Fruit fly (Drosophila melanogaster) whole organism, embryonic: Measurements from ENCODE around the gene CG4393.

Experiments
- Bgb ChIP-seq: fragments of 200-800 bp; sonication (Bioruptor generic); IDR thresholded peaks from 2 replicates; pipeline ENCODE4 v1.3.6; 2022; ENCODE audit warnings: missing biosample characterization, missing genetic modification characterization; ENCODE audit not compliant: partially characterized antibody
- Bteb2 ChIP-seq: fragments of 200-800 bp; sonication (Bioruptor generic); optimal IDR thresholded peaks from 2 replicates; lab custom pipeline; 2016; ENCODE audit warnings: missing biosample characterization, missing genetic modification characterization
- CG11093 ChIP-seq: fragments of 200-800 bp; sonication (Bioruptor generic); IDR thresholded peaks from 3 replicates; pipeline ENCODE4 v1.3.6; 2022; ENCODE audit warnings: missing biosample characterization, missing genetic modification characterization
- CG11696 ChIP-seq: fragments of 200-800 bp; sonication (Bioruptor generic); IDR thresholded peaks from 2 replicates; pipeline ENCODE4 v1.3.6; 2022; ENCODE audit warnings: missing biosample characterization, missing genetic modification characterization
- CG12744 ChIP-seq: fragments of 200-800 bp; sonication (Bioruptor generic); optimal IDR thresholded peaks from 2 replicates; lab custom pipeline; 2016; ENCODE audit warnings: missing biosample characterization, missing genetic modification characterization
- CG13296 ChIP-seq: fragments of 200-800 bp; sonication (Bioruptor generic); optimal IDR thresholded peaks from 3 replicates; lab custom pipeline; 2018; ENCODE audit warnings: missing biosample characterization, mild to moderate bottlenecking, missing genetic modification characterization
- CG13624 ChIP-seq: fragments of 200-800 bp; sonication (Bioruptor generic); optimal IDR thresholded peaks from 2 replicates; lab custom pipeline; 2016; ENCODE audit warnings: missing biosample characterization, missing genetic modification characterization
- CG13775 ChIP-seq: fragments of 200-800 bp; sonication (Bioruptor generic); optimal IDR thresholded peaks from 3 replicates; lab custom pipeline; 2017; ENCODE audit warnings: missing biosample characterization, mild to moderate bottlenecking, missing genetic modification characterization
- CG15601 ChIP-seq: fragments of 200-800 bp; sonication (Bioruptor generic); optimal IDR thresholded peaks from 3 replicates; lab custom pipeline; 2019; ENCODE audit warnings: missing biosample characterization, mild to moderate bottlenecking, missing genetic modification characterization, moderate library complexity
- CG16815 ChIP-seq: fragments of 200-800 bp; sonication (Bioruptor generic); optimal IDR thresholded peaks from 3 replicates; lab custom pipeline; 2017; ENCODE audit warnings: missing biosample characterization, mild to moderate bottlenecking, missing genetic modification characterization
- CG17328 ChIP-seq: fragments of 200-800 bp; sonication (Bioruptor generic); IDR thresholded peaks from 2 replicates; pipeline ENCODE4 v1.3.6; 2022; ENCODE audit warnings: missing biosample characterization, missing genetic modification characterization
- CG17568 ChIP-seq: fragments of 200-800 bp; sonication (Bioruptor generic); optimal IDR thresholded peaks from 2 replicates; lab custom pipeline; 2018; ENCODE audit warnings: missing biosample characterization, mild to moderate bottlenecking, missing genetic modification characterization, moderate library complexity
- CG18764 ChIP-seq: fragments of 200-800 bp; sonication (Bioruptor generic); optimal IDR thresholded peaks from 3 replicates; lab custom pipeline; 2016; ENCODE audit warnings: missing biosample characterization, missing genetic modification characterization
- CG2202 ChIP-seq: fragments of 200-800 bp; sonication (Bioruptor generic); optimal IDR thresholded peaks from 2 replicates; lab custom pipeline; 2018; ENCODE audit warnings: missing biosample characterization, mild to moderate bottlenecking, missing genetic modification characterization
- CG30431 ChIP-seq: fragments of 200-800 bp; sonication (Bioruptor generic); optimal IDR thresholded peaks from 2 replicates; lab custom pipeline; 2017; ENCODE audit warnings: missing biosample characterization, missing genetic modification characterization
- CG31441 ChIP-seq: fragments of 200-800 bp; sonication (Bioruptor generic); IDR thresholded peaks from 2 replicates; pipeline ENCODE4 v1.3.6; 2022; ENCODE audit warnings: missing biosample characterization, missing genetic modification characterization
- CG34224 ChIP-seq: fragments of 200-800 bp; sonication (Bioruptor generic); IDR thresholded peaks from 3 replicates; pipeline ENCODE4 v1.3.6; 2022; ENCODE audit warnings: missing biosample characterization, missing genetic modification characterization; ENCODE audit not compliant: partially characterized antibody
- CG3838 ChIP-seq: fragments of 200-800 bp; sonication (Bioruptor generic); optimal IDR thresholded peaks from 3 replicates; lab custom pipeline; 2016; ENCODE audit warnings: missing biosample characterization, missing genetic modification characterization
- CG43689 ChIP-seq: fragments of 200-800 bp; sonication (Bioruptor generic); IDR thresholded peaks from 2 replicates; pipeline ENCODE4 v1.3.6; 2022; ENCODE audit warnings: missing biosample characterization, missing genetic modification characterization
- CG7372 ChIP-seq: fragments of 200-800 bp; sonication (Bioruptor generic); IDR thresholded peaks from 2 replicates; pipeline ENCODE4 v1.3.6; 2022; ENCODE audit warnings: missing biosample characterization, missing genetic modification characterization
- CG7839 ChIP-seq: fragments of 200-800 bp; sonication (Bioruptor generic); optimal IDR thresholded peaks from 3 replicates; lab custom pipeline; 2018; ENCODE audit warnings: missing biosample characterization, mild to moderate bottlenecking, missing genetic modification characterization, moderate library complexity
- CG9215 ChIP-seq: fragments of 200-800 bp; sonication (Bioruptor generic); IDR thresholded peaks from 2 replicates; pipeline ENCODE4 v1.3.6; 2022; ENCODE audit warnings: missing biosample characterization, missing genetic modification characterization
- CG9876 ChIP-seq: fragments of 200-800 bp; sonication (Bioruptor generic); optimal IDR thresholded peaks from 2 replicates; lab custom pipeline; 2016; ENCODE audit warnings: missing biosample characterization, missing genetic modification characterization
- CTCF ChIP-seq: fragments of 200-800 bp; sonication (Bioruptor generic); optimal IDR thresholded peaks from 2 replicates; lab custom pipeline; 2017; ENCODE audit warnings: missing biosample characterization, mild to moderate bottlenecking, missing genetic modification characterization, moderate library complexity
- E2f1 ChIP-seq: fragments of 200-800 bp; sonication (Bioruptor generic); IDR thresholded peaks from 2 replicates; pipeline ENCODE4 v1.3.6; 2022; ENCODE audit warnings: missing biosample characterization, missing genetic modification characterization
- ERR ChIP-seq: fragments of 200-800 bp; sonication (Bioruptor generic); optimal IDR thresholded peaks from 2 replicates; lab custom pipeline; 2016; ENCODE audit warnings: missing biosample characterization, missing genetic modification characterization
- HHEX ChIP-seq: fragments of 200-800 bp; sonication (Bioruptor generic); optimal IDR thresholded peaks from 3 replicates; lab custom pipeline; 2017; ENCODE audit warnings: missing biosample characterization, mild to moderate bottlenecking, missing genetic modification characterization, missing genetic modification reagents
- Hr78 ChIP-seq, 2 experiments: fragments of 200-800 bp in 1 of 2; fragments of >200 bp in 1 of 2; sonication (Bioruptor generic) in 1 of 2; optimal IDR thresholded peaks; 2 replicates each; lab custom pipeline; 2017 to 2019; ENCODE audit warnings: missing biosample characterization in 2 of 2, missing genetic modification characterization in 2 of 2, mild to moderate bottlenecking in 1 of 2, moderate library complexity in 1 of 2
- Mad ChIP-seq: fragments of 200-800 bp; sonication (Bioruptor generic); optimal IDR thresholded peaks from 2 replicates; lab custom pipeline; 2016; ENCODE audit warnings: missing biosample characterization, missing genetic modification characterization
- Meics ChIP-seq: fragments of 200-800 bp; sonication (Bioruptor generic); optimal IDR thresholded peaks from 2 replicates; lab custom pipeline; 2017; ENCODE audit warnings: missing biosample characterization, mild to moderate bottlenecking, missing genetic modification characterization
- NK7.1 ChIP-seq: fragments of 200-800 bp; sonication (Bioruptor generic); optimal IDR thresholded peaks from 3 replicates; lab custom pipeline; 2016; ENCODE audit warnings: missing biosample characterization, missing genetic modification characterization
- PHDP ChIP-seq: fragments of 200-800 bp; sonication (Bioruptor generic); optimal IDR thresholded peaks from 3 replicates; lab custom pipeline; 2018; ENCODE audit warnings: missing biosample characterization, mild to moderate bottlenecking, missing genetic modification characterization, moderate library complexity
- Scr ChIP-seq: fragments of 200-800 bp; sonication (Bioruptor generic); IDR thresholded peaks from 2 replicates; pipeline ENCODE4 v1.3.6; 2022; ENCODE audit warnings: missing biosample characterization, missing genetic modification characterization; ENCODE audit not compliant: partially characterized antibody
- Sin3A ChIP-seq: fragments of >200 bp; optimal IDR thresholded peaks from 2 replicates; lab custom pipeline; 2018
- Sry-δ ChIP-seq: fragments of 200-800 bp; sonication (Bioruptor generic); optimal IDR thresholded peaks from 2 replicates; lab custom pipeline; 2016; ENCODE audit warnings: missing biosample characterization, missing genetic modification characterization
- Xbp1 ChIP-seq: fragments of 200-800 bp; sonication (Bioruptor generic); optimal IDR thresholded peaks from 3 replicates; lab custom pipeline; 2016; ENCODE audit warnings: missing biosample characterization, mild to moderate bottlenecking, missing genetic modification characterization
- abd-A ChIP-seq: fragments of 200-800 bp; sonication (Bioruptor generic); optimal IDR thresholded peaks from 3 replicates; lab custom pipeline; 2019; ENCODE audit warnings: missing biosample characterization, mild to moderate bottlenecking, missing genetic modification characterization, moderate library complexity
- ato ChIP-seq: fragments of 200-800 bp; sonication (Bioruptor generic); IDR thresholded peaks from 2 replicates; pipeline ENCODE4 v1.3.6; 2022; ENCODE audit warnings: missing biosample characterization, missing genetic modification characterization; ENCODE audit not compliant: partially characterized antibody
- emc ChIP-seq: fragments of 200-800 bp; sonication (Bioruptor generic); optimal IDR thresholded peaks from 2 replicates; lab custom pipeline; 2016; ENCODE audit warnings: missing biosample characterization, missing genetic modification characterization
- ken ChIP-seq: fragments of 200-800 bp; sonication (Bioruptor generic); IDR thresholded peaks from 3 replicates; pipeline ENCODE4 v1.3.6; 2022; ENCODE audit warnings: missing biosample characterization, missing genetic modification characterization
- kni ChIP-seq: fragments of 200-800 bp; sonication (Bioruptor generic); optimal IDR thresholded peaks from 3 replicates; lab custom pipeline; 2017; ENCODE audit warnings: mild to moderate bottlenecking, missing biosample characterization, missing genetic modification reagents, missing genetic modification characterization
- oc ChIP-seq: fragments of 200-800 bp; sonication (Bioruptor generic); optimal IDR thresholded peaks from 2 replicates; lab custom pipeline; 2018; ENCODE audit warnings: missing biosample characterization, mild to moderate bottlenecking, missing genetic modification characterization, moderate library complexity
- otp ChIP-seq: fragments of 200-800 bp; sonication (Bioruptor generic); IDR thresholded peaks from 3 replicates; pipeline ENCODE4, ENCODE4 v1.3.6; 2022; ENCODE audit warnings: missing biosample characterization, missing genetic modification characterization
- pum ChIP-seq: fragments of 200-800 bp; sonication (Bioruptor generic); optimal IDR thresholded peaks from 2 replicates; lab custom pipeline; 2016; ENCODE audit warnings: missing biosample characterization, missing genetic modification characterization
- seq ChIP-seq: fragments of 200-800 bp; sonication (Bioruptor generic); IDR thresholded peaks from 2 replicates; pipeline ENCODE4 v1.3.6; 2022; ENCODE audit warnings: missing biosample characterization, missing genetic modification characterization
- slbo ChIP-seq: fragments of 200-800 bp; sonication (Bioruptor generic); IDR thresholded peaks from 2 replicates; pipeline ENCODE4 v1.3.6; 2022; ENCODE audit warnings: missing biosample characterization, missing genetic modification characterization
- trem ChIP-seq: fragments of 200-800 bp; optimal IDR thresholded peaks from 3 replicates; lab custom pipeline; 2019; ENCODE audit warnings: missing biosample characterization, mild to moderate bottlenecking, missing genetic modification characterization, moderate library complexity
- trh ChIP-seq: fragments of 200-800 bp; sonication (Bioruptor generic); optimal IDR thresholded peaks from 2 replicates; lab custom pipeline; 2016; ENCODE audit warnings: missing biosample characterization, missing genetic modification characterization
- tx ChIP-seq: fragments of 200-800 bp; sonication (Bioruptor generic); optimal IDR thresholded peaks from 2 replicates; lab custom pipeline; 2016; ENCODE audit warnings: missing biosample characterization, missing genetic modification characterization
- wek ChIP-seq: fragments of 200-800 bp; sonication (Bioruptor generic); optimal IDR thresholded peaks from 3 replicates; lab custom pipeline; 2018; ENCODE audit warnings: missing biosample characterization, mild to moderate bottlenecking, missing genetic modification characterization, moderate library complexity
- zfh1 ChIP-seq: fragments of 200-800 bp; sonication (Bioruptor generic); IDR thresholded peaks from 3 replicates; pipeline ENCODE4 v1.3.6; 2022; ENCODE audit warnings: missing biosample characterization, missing genetic modification characterization

The CG4393 gene

dm6 chr3R:23332535-23333333 is 51.8 kb downstream of the CG4393 start (continued):
- TF ChIP-seq CG11696 (GFP tag; lab: Robert Waterston, UW) (no peak), Hr78 (GFP tag; optimal IDR thresholded peaks at IDR 0.05; lab: Kevin White, UChicago) (no peak), trh (GFP tag; lab: Kevin White, UChicago) (no peak), trem (tag; lab: Kevin White, UChicago) (peak; percentile 50), tx (GFP tag; lab: Kevin White, UChicago) (peak; percentile 41), ERR (GFP tag; lab: Kevin White, UChicago) (no peak), seq (GFP tag; lab: Robert Waterston, UW) (peak; percentile 42; the same call in 1 of the 2 replicates), otp (0 out of 3 replicates have a peak, but pooled peaks have one; percentile 28), CTCF (no peak), CG34224 (GFP tag; lab: Robert Waterston, UW) (no peak), CG13775 (GFP tag; lab: Kevin White, UChicago) (peak; percentile 49), emc (GFP tag; lab: Kevin White, UChicago) (peak; percentile 14), ken (GFP tag; lab: Robert Waterston, UW) (no peak), abd-A (tag; lab: Kevin White, UChicago) (no peak), CG13296 (GFP tag; lab: Kevin White, UChicago) (peak; percentile 0), Xbp1 (GFP tag; lab: Kevin White, UChicago) (peak; percentile 50), CG17568 (GFP tag; lab: Kevin White, UChicago) (no peak), CG31441 (peak; percentile 77), oc (tag; lab: Kevin White, UChicago) (no peak), NK7.1 (GFP tag; lab: Kevin White, UChicago) (no peak), Bgb (GFP tag; lab: Robert Waterston, UW) (no peak), Sin3A (lab: Kevin White, UChicago) (no peak), CG3838 (no peak), Mad (GFP tag; lab: Kevin White, UChicago) (no peak), CG15601 (tag; lab: Kevin White, UChicago) (peak; percentile 62), CG17328 (GFP tag; lab: Robert Waterston, UW) (no peak), CG11093 (GFP tag; lab: Robert Waterston, UW) (no peak), CG9876 (no peak), CG16815 (GFP tag; lab: Kevin White, UChicago) (no peak), PHDP (tag; lab: Kevin White, UChicago) (peak; percentile 81), zfh1 (no peak), CG7372 (GFP tag; lab: Robert Waterston, UW) (no peak), E2f1 (GFP tag; lab: Robert Waterston, UW) (no peak; the same call in 1 of the 2 replicates), kni (GFP tag; lab: Kevin White, UChicago) (no peak), Meics (GFP tag; lab: Kevin White, UChicago) (peak; percentile 54), CG13624 (GFP tag; lab: Kevin White, UChicago) (no peak), ato (GFP tag; lab: Robert Waterston, UW) (no peak), CG2202 (tag; lab: Kevin White, UChicago) (peak; percentile 38), pum (peak; percentile 19), CG43689 (GFP tag; lab: Robert Waterston, UW) (no peak), CG9215 (0 out of 2 replicates have a peak, but pooled peaks have one; percentile 5), CG30431 (no peak), CG12744 (GFP tag; lab: Kevin White, UChicago) (no peak), Bteb2 (GFP tag; lab: Kevin White, UChicago) (peak; percentile 46), Sry-δ (GFP tag; lab: Kevin White, UChicago) (peak; percentile 11), HHEX (GFP tag; lab: Kevin White, UChicago) (no peak), slbo (GFP tag; lab: Robert Waterston, UW) (peak; percentile 46), CG7839 (tag; lab: Kevin White, UChicago) (peak; percentile 73), CG18764 (GFP tag; lab: Kevin White, UChicago) (no peak), wek (GFP tag; lab: Kevin White, UChicago) (no peak), Scr (GFP tag; lab: Robert Waterston, UW) (no peak)
